Worm (Caenorhabditis elegans): ENCODE results near the gene fbxa-62.

DNA sequence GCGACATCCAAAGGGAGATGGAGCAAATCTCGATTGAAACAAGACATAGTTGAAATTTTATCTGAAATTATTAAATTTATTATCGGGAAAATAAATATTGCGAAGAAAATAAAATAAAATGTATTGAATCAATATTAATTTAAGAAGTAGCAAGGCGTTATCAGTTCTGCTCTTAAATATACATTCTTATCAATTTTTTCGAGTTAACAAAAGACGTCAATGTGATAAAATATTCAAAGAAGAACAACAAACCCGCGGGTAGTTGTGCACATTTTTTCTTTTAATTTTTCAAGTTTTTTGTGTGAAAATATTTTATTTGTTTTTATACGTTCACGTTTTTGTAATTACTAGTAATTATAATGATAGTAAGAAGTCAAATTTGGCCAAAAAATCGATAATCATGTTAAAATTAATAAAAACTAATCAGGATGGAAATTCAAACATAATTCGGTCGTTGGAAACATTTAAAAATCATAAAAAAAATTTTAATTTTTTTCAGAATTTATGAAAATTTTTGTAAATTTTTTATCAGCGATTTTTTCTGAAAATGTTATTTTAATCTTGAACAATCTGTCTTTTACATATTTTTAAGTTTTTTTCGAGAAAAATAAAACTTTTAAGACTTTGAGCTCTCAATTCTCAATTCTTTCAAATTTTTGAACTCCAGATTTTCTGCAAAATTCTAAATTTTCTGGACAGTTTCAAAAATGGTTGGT lies 38.6 kb downstream of the fbxa-62 start, which contains the start of gene fbxa-9:
- TF ChIP-seq elt-2 (tag; optimal IDR thresholded peaks at IDR 0.05): peak; percentile 81
- TF ChIP-seq nhr-12 (tag; optimal IDR thresholded peaks at IDR 0.05): no peak
- TF ChIP-seq elt-1 (tag; optimal IDR thresholded peaks at IDR 0.05): no peak
- TF ChIP-seq ZK546.5 (tag; optimal IDR thresholded peaks at IDR 0.05): no peak
- no peak for TF ChIP-seq zag-1 (tag; optimal IDR thresholded peaks at IDR 0.05)
- no peak for TF ChIP-seq ceh-28 (tag; optimal IDR thresholded peaks at IDR 0.05)
- no peak for TF ChIP-seq ama-1 (optimal IDR thresholded peaks at IDR 0.05)
- TF ChIP-seq unc-62 (GFP tag; optimal IDR thresholded peaks at IDR 0.05): no peak
- TF ChIP-seq ztf-11 (tag; optimal IDR thresholded peaks at IDR 0.05): no peak
